Fruit fly (Drosophila melanogaster) S2 (cell line): ENCODE results near the gene Phlpp.

ENCODE experiments used
- CG8478 ChIP-seq: fragments of >200 bp; optimal IDR thresholded peaks from 2 replicates; lab custom pipeline; 2018
- CTCF ChIP-seq, 2 experiments: fragments of >200 bp; optimal IDR thresholded peaks; 2 replicates each; lab custom pipeline; 2018

dm6 chr2L:19036105-19036714, 22.7 kb upstream of the Phlpp start:
- no peak for TF ChIP-seq CG8478 (lab: Kevin White, UChicago)
- no peak for TF ChIP-seq CTCF (optimal IDR thresholded peaks at IDR 0.05; lab: Kevin White, UChicago)
